Worm (Caenorhabditis elegans) whole organism, young adult: Measurements from ENCODE around the gene frm-3.
A peak's percentile ranks its signal among the peaks of the same experiment; 100 is the strongest.

ENCODE experiments used
- B0261.1 ChIP-seq: sonication (generic microtip); optimal IDR thresholded peaks from 2 replicates; lab custom pipeline; 2016; ENCODE audit warnings: mild to moderate bottlenecking, missing genetic modification characterization, moderate library complexity, missing compliant biosample characterization
- D2030.7 ChIP-seq: fragments of 200-800 bp; sonication (Bioruptor generic); IDR thresholded peaks from 2 replicates; pipeline ENCODE4 v1.3.6; 2022; ENCODE audit warnings: missing genetic modification reagents, missing genetic modification characterization, missing compliant biosample characterization
- F10E7.11 ChIP-seq: sonication (generic microtip); optimal IDR thresholded peaks from 2 replicates; lab custom pipeline; 2017; ENCODE audit warnings: mild to moderate bottlenecking, missing genetic modification characterization, moderate library complexity, missing compliant biosample characterization
- F33H1.4 ChIP-seq: fragments of 200-800 bp; sonication (Bioruptor generic); IDR thresholded peaks from 2 replicates; pipeline ENCODE4 v1.3.6; 2022; ENCODE audit warnings: missing genetic modification reagents, missing genetic modification characterization, missing compliant biosample characterization
- F49E8.2 ChIP-seq: sonication (generic microtip); optimal IDR thresholded peaks from 3 replicates; lab custom pipeline; 2017; ENCODE audit warnings: missing genetic modification characterization, mild to moderate bottlenecking, missing compliant biosample characterization, antibody characterized with exemption, moderate library complexity; ENCODE audit not compliant: insufficient read depth
- F57A8.1 ChIP-seq: fragments of 200-800 bp; sonication (Bioruptor generic); optimal IDR thresholded peaks from 2 replicates; lab custom pipeline; 2018; ENCODE audit warnings: mild to moderate bottlenecking, missing genetic modification characterization, moderate library complexity, missing compliant biosample characterization
- K11D2.4 ChIP-seq: fragments of 200-800 bp; sonication (Bioruptor generic); IDR thresholded peaks from 2 replicates; pipeline ENCODE4 v1.3.6; 2022; ENCODE audit warnings: missing genetic modification reagents, missing genetic modification characterization, missing compliant biosample characterization
- Y56A3A.18 ChIP-seq: fragments of 200-800 bp; sonication (Bioruptor generic); IDR thresholded peaks from 2 replicates; pipeline ENCODE4 v1.3.6; 2022; ENCODE audit warnings: missing genetic modification reagents, missing genetic modification characterization, missing compliant biosample characterization
- Y79H2A.3 ChIP-seq: fragments of 200-800 bp; sonication (Bioruptor generic); conservative IDR thresholded peaks from 2 replicates; pipeline ENCODE4 v1.3.6; 2022; ENCODE audit warnings: missing genetic modification reagents, missing genetic modification characterization, missing compliant biosample characterization
- ama-1 ChIP-seq, 3 experiments: fragments of 150-350 bp in 1 of 3; sonication (generic microtip) in 2 of 3; optimal IDR thresholded peaks; 2 replicates each; lab custom pipeline; 2014 to 2018; ENCODE audit warnings: missing biosample characterization in 2 of 3, missing genetic modification characterization in 2 of 3, missing genetic modification reagents in 2 of 3
- athp-1 ChIP-seq: sonication (generic microtip); optimal IDR thresholded peaks from 2 replicates; lab custom pipeline; 2017; ENCODE audit warnings: mild to moderate bottlenecking, missing genetic modification characterization, missing compliant biosample characterization
- ceh-58 ChIP-seq: fragments of 200-800 bp; sonication (Bioruptor generic); IDR thresholded peaks from 2 replicates; pipeline ENCODE4 v1.3.6; 2022; ENCODE audit warnings: missing genetic modification characterization, missing compliant biosample characterization
- chd-7 ChIP-seq: sonication (generic microtip); optimal IDR thresholded peaks from 2 replicates; lab custom pipeline; 2016; ENCODE audit warnings: mild to moderate bottlenecking, missing genetic modification characterization, moderate library complexity, missing compliant biosample characterization
- die-1 ChIP-seq: sonication (generic microtip); optimal IDR thresholded peaks from 2 replicates; lab custom pipeline; 2016; ENCODE audit warnings: missing genotype, mild to moderate bottlenecking, missing genetic modification characterization, missing compliant biosample characterization
- egrh-3 ChIP-seq: fragments of 200-800 bp; sonication (Bioruptor generic); IDR thresholded peaks from 2 replicates; pipeline ENCODE4 v1.3.6; 2022; ENCODE audit warnings: missing genetic modification reagents, missing genetic modification characterization, missing compliant biosample characterization
- him-1 ChIP-seq: sonication (generic microtip); optimal IDR thresholded peaks from 2 replicates; lab custom pipeline; 2016; ENCODE audit warnings: missing genotype, missing genetic modification reagents, missing genetic modification characterization, missing compliant biosample characterization
- hlh-26 ChIP-seq: fragments of 200-800 bp; sonication (Bioruptor generic); conservative IDR thresholded peaks from 2 replicates; pipeline ENCODE4 v1.3.6; 2022; ENCODE audit warnings: missing genetic modification reagents, missing genetic modification characterization, missing compliant biosample characterization
- hmg-20 ChIP-seq: fragments of 200-800 bp; sonication (Bioruptor generic); IDR thresholded peaks from 2 replicates; pipeline ENCODE4 v1.3.6; 2022; ENCODE audit warnings: missing genetic modification reagents, missing genetic modification characterization, missing compliant biosample characterization
- let-526 ChIP-seq: fragments of 200-800 bp; sonication (Bioruptor generic); IDR thresholded peaks from 2 replicates; pipeline ENCODE4 v1.3.6; 2022; ENCODE audit warnings: missing genetic modification reagents, missing genetic modification characterization, missing compliant biosample characterization
- let-607 ChIP-seq, 2 experiments: fragments of 200-800 bp in 1 of 2; sonication (Bioruptor generic) in 1 of 2; sonication (generic microtip) in 1 of 2; optimal IDR thresholded peaks; 2 replicates each; lab custom pipeline; 2016 to 2018; ENCODE audit warnings: mild to moderate bottlenecking in 2 of 2, missing compliant biosample characterization in 2 of 2, missing genetic modification characterization in 2 of 2, moderate library complexity in 2 of 2, missing genotype in 1 of 2
- lin-26 ChIP-seq: fragments of 200-800 bp; sonication (Bioruptor generic); IDR thresholded peaks from 2 replicates; pipeline ENCODE4 v1.3.6; 2022; ENCODE audit warnings: missing genetic modification reagents, missing genetic modification characterization, missing compliant biosample characterization
- lin-35 ChIP-seq, 3 experiments: fragments of 150-350 bp in 2 of 3; sonication (generic microtip) in 1 of 3; optimal IDR thresholded peaks; 2 replicates each; lab custom pipeline; 2014 to 2018; ENCODE audit warnings: missing biosample characterization in 3 of 3, missing genetic modification characterization in 3 of 3, missing genetic modification reagents in 3 of 3
- lir-1 ChIP-seq: fragments of 200-800 bp; sonication (Bioruptor generic); conservative IDR thresholded peaks from 2 replicates; pipeline ENCODE4 v1.3.6; 2022; ENCODE audit warnings: missing genetic modification reagents, missing genetic modification characterization, missing compliant biosample characterization
- lsy-27 ChIP-seq: sonication (generic microtip); optimal IDR thresholded peaks from 2 replicates; lab custom pipeline; 2017; ENCODE audit warnings: missing genetic modification characterization, mild to moderate bottlenecking, missing compliant biosample characterization, antibody characterized with exemption, missing genotype, borderline replicate concordance; ENCODE audit not compliant: insufficient read depth
- madf-6 ChIP-seq: fragments of 200-800 bp; sonication (Bioruptor generic); IDR thresholded peaks from 2 replicates; pipeline ENCODE4 v1.3.6; 2022; ENCODE audit warnings: missing genetic modification reagents, missing genetic modification characterization, missing compliant biosample characterization
- mxl-1 ChIP-seq: sonication (generic microtip); optimal IDR thresholded peaks from 2 replicates; lab custom pipeline; 2016; ENCODE audit warnings: missing genetic modification characterization, missing compliant biosample characterization
- nhr-179 ChIP-seq: sonication (generic microtip); optimal IDR thresholded peaks from 2 replicates; lab custom pipeline; 2016; ENCODE audit warnings: mild to moderate bottlenecking, missing genetic modification characterization, missing compliant biosample characterization
- pha-4 ChIP-seq: fragments of 150-350 bp; sonication (generic microtip); optimal IDR thresholded peaks from 2 replicates; lab custom pipeline; 2014; ENCODE audit warnings: missing biosample characterization, missing genetic modification reagents, missing genetic modification characterization
- rcor-1 ChIP-seq: fragments of 200-800 bp; sonication (Bioruptor generic); IDR thresholded peaks from 2 replicates; pipeline ENCODE4 v1.3.6; 2022; ENCODE audit warnings: missing genetic modification reagents, missing genetic modification characterization, missing compliant biosample characterization
- rec-8 ChIP-seq, 2 experiments: sonication (generic microtip); optimal IDR thresholded peaks; 2 replicates each; lab custom pipeline; 2016; ENCODE audit warnings: mild to moderate bottlenecking in 2 of 2, missing genetic modification characterization in 2 of 2, missing genetic modification reagents in 2 of 2, missing genotype in 2 of 2, missing biosample characterization in 1 of 2, missing compliant biosample characterization in 1 of 2, moderate library complexity in 1 of 2
- rpc-1 ChIP-seq, 2 experiments: fragments of 150-350 bp in 1 of 2; sonication (generic microtip) in 1 of 2; optimal IDR thresholded peaks; 2 replicates each; lab custom pipeline; 2014 to 2018; ENCODE audit warnings: missing biosample characterization in 1 of 2, missing genetic modification characterization in 1 of 2, missing genetic modification reagents in 1 of 2, missing genotype in 1 of 2
- sea-2 ChIP-seq: fragments of 200-800 bp; sonication (Bioruptor generic); IDR thresholded peaks from 2 replicates; pipeline ENCODE4 v1.3.6; 2022; ENCODE audit warnings: missing genetic modification characterization, missing compliant biosample characterization
- somi-1 ChIP-seq: fragments of 200-800 bp; sonication (Bioruptor generic); optimal IDR thresholded peaks from 2 replicates; lab custom pipeline; 2018; ENCODE audit warnings: mild to moderate bottlenecking, missing genetic modification characterization, missing compliant biosample characterization
- sptf-2 ChIP-seq: fragments of 200-800 bp; sonication (Bioruptor generic); optimal IDR thresholded peaks from 2 replicates; lab custom pipeline; 2018; ENCODE audit warnings: mild to moderate bottlenecking, missing genetic modification characterization, missing compliant biosample characterization
- unc-130 ChIP-seq: sonication (generic microtip); optimal IDR thresholded peaks from 2 replicates; lab custom pipeline; 2016; ENCODE audit warnings: missing genetic modification reagents, missing genetic modification characterization, missing compliant biosample characterization
- xnd-1 ChIP-seq: sonication (generic microtip); optimal IDR thresholded peaks from 2 replicates; lab custom pipeline; 2016; ENCODE audit warnings: missing genotype, missing genetic modification reagents, missing genetic modification characterization, missing compliant biosample characterization
- zfh-2 ChIP-seq: fragments of 200-800 bp; sonication (Bioruptor generic); conservative IDR thresholded peaks from 2 replicates; pipeline ENCODE4 v1.3.6; 2022; ENCODE audit warnings: missing genetic modification reagents, missing genetic modification characterization, missing compliant biosample characterization
- zim-3 ChIP-seq: sonication (generic microtip); optimal IDR thresholded peaks from 2 replicates; lab custom pipeline; 2017; ENCODE audit warnings: mild to moderate bottlenecking, missing genetic modification characterization, moderate library complexity, missing compliant biosample characterization
- ztf-28 ChIP-seq: fragments of 200-800 bp; sonication (Bioruptor generic); IDR thresholded peaks from 2 replicates; pipeline ENCODE4 v1.3.6; 2022; ENCODE audit warnings: missing genetic modification reagents, missing genetic modification characterization, missing compliant biosample characterization

frm-3 gene

DNA sequence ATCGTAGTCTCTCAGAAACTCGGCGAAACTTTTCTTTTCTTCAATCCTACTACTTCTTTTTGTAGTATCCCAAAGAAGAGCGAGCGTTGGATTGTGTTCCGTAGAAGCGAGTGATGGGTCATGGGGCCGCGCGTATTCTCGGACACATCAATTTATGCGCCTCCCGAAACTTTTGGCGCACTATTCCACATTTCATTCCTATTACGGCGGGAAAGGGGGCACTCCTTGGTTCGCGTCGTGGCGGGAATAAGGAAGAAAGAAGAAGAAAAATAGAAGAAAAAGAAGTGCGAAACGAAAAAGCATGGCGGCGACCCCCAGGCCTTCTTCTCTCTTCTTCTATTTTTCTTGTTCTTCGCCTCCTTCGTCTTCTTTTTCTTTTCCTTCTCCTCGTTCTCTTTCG is 591 bp upstream of the frm-3 start:
- TF ChIP-seq zfh-2 (GFP tag; lab: Robert Waterston, UW) (peak; percentile 47; the same call in 1 of the 2 replicates), sea-2 (GFP tag; lab: Robert Waterston, UW) (no peak)
- TF ChIP-seq, all 124 proteins: peak for 1

DNA sequence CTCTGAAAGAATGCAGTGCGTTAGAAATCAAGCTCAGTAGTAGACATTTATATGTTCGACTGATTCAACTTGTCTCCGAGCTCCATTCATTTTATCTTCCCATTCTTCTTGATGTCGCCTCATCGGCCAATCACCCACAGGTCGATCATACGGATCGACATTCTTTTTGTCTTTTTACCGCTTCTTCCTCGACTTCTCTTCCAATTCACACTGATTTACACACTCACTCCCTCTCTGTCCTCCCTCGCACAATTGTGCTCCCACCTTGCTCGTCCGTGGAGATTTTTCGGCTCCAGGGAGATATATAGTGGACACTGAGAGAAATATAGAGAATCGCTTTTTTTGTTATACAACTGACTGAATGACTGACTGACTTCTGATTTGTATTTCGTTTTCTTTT is 1.9 kb downstream of the frm-3 start:
- TF ChIP-seq lir-1 (GFP tag; lab: Robert Waterston, UW): no peak
- TF ChIP-seq mxl-1 (tag; lab: Kevin White, UChicago): no peak
- TF ChIP-seq F10E7.11 (tag; lab: Kevin White, UChicago): no peak
- no peak for TF ChIP-seq let-526 (GFP tag; lab: Robert Waterston, UW)
- no peak for TF ChIP-seq athp-1
- TF ChIP-seq rcor-1 (GFP tag; lab: Robert Waterston, UW): no peak
- TF ChIP-seq unc-130 (GFP tag; lab: Kevin White, UChicago): no peak
- no peak for TF ChIP-seq rpc-1 (optimal IDR thresholded peaks at IDR 0.05; lab: Kevin White, UChicago)
- no peak for TF ChIP-seq rpc-1 (tag; optimal IDR thresholded peaks at IDR 0.05; lab: Kevin White, UChicago)
- TF ChIP-seq madf-6 (GFP tag; lab: Robert Waterston, UW): no peak
- TF ChIP-seq pha-4 (tag; lab: Kevin White, UChicago): no peak
- TF ChIP-seq lin-35 (GFP tag; optimal IDR thresholded peaks at IDR 0.05; lab: Kevin White, UChicago): no peak
- TF ChIP-seq ama-1 (optimal IDR thresholded peaks at IDR 0.05; lab: Kevin White, UChicago): no peak
- TF ChIP-seq ama-1 (GFP tag; optimal IDR thresholded peaks at IDR 0.05; lab: Kevin White, UChicago): no peak
- no peak for TF ChIP-seq F57A8.1 (GFP tag; lab: Kevin White, UChicago)
- no peak for TF ChIP-seq zim-3 (tag; lab: Kevin White, UChicago)
- no peak for TF ChIP-seq xnd-1 (tag; lab: Kevin White, UChicago)

- TF ChIP-seq egrh-3 (GFP tag; lab: Robert Waterston, UW) (peak; percentile 36; the same call in 1 of the 2 replicates), zfh-2 (GFP tag; lab: Robert Waterston, UW) (peak; percentile 86), B0261.1 (no peak)
Observed at ce11 chrX:11576429-11577088, 4.3 kb downstream of the frm-3 start.

ce11 chrX:11585375-11585774 is 13.1 kb downstream of the frm-3 start, which contains the start of gene abts-2:
Gene abts-2 (plus strand): TSS chrX:11585675.
- TF ChIP-seq let-607 (tag; optimal IDR thresholded peaks at IDR 0.05; lab: Kevin White, UChicago) (no peak), K11D2.4 (GFP tag; lab: Robert Waterston, UW) (no peak), lin-26 (GFP tag; lab: Robert Waterston, UW) (no peak), lsy-27 (tag; lab: Kevin White, UChicago) (no peak), D2030.7 (no peak), him-1 (no peak), Y79H2A.3 (GFP tag; lab: Robert Waterston, UW) (no peak)

DNA sequence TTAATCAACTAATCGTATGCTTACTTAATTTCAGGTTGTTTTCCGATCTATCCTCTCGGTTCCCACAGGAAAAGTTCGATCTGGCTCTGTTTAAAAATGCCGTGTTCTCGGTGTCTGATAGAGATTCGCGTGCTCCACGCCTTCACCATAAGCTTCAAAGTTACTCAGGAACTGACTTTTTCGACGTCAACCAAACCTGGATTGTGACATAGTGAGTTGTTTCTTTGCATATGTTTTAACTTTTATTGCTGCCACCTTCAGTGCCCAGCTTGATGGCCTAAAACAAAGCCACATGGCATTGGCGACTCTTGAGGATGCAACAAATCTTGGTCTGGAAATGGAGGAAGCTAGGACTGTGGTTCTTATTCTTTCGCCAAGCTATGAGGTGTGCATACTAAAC is 13.6 kb downstream of the frm-3 start:
- TF ChIP-seq hmg-20 (GFP tag; lab: Robert Waterston, UW) (no peak), ztf-28 (GFP tag; lab: Robert Waterston, UW) (no peak), die-1 (tag; lab: Kevin White, UChicago) (no peak), Y79H2A.3 (GFP tag; lab: Robert Waterston, UW) (no peak), xnd-1 (tag; lab: Kevin White, UChicago) (no peak), nhr-179 (no peak), ceh-58 (GFP tag; lab: Robert Waterston, UW) (no peak), sptf-2 (GFP tag; lab: Kevin White, UChicago) (no peak), Y56A3A.18 (GFP tag; lab: Robert Waterston, UW) (no peak), F33H1.4 (GFP tag; lab: Robert Waterston, UW) (no peak), rec-8 (tag; optimal IDR thresholded peaks at IDR 0.05; lab: Kevin White, UChicago) (no peak), zim-3 (tag; lab: Kevin White, UChicago) (no peak), chd-7 (tag; lab: Kevin White, UChicago) (no peak), F49E8.2 (no peak), somi-1 (GFP tag; lab: Kevin White, UChicago) (no peak), hlh-26 (GFP tag; lab: Robert Waterston, UW) (no peak)
